Fruit fly (Drosophila melanogaster): ENCODE data around the gene SLC5A11.

The SLC5A11 gene

dm6 chr2L:8229134-8229533, 24.2 kb upstream of the SLC5A11 start:
- TF ChIP-seq Abd-B (GFP tag; optimal IDR thresholded peaks at IDR 0.05) (no peak), tai (GFP tag; optimal IDR thresholded peaks at IDR 0.05) (no peak), HLH106 (tag; optimal IDR thresholded peaks at IDR 0.05) (no peak), dmrt93B (GFP tag; optimal IDR thresholded peaks at IDR 0.05) (no peak), OdsH (GFP tag; optimal IDR thresholded peaks at IDR 0.05) (no peak)

dm6 chr2L:8220393-8220934, 15.5 kb upstream of the SLC5A11 start, which contains the start of gene Snx6:
Gene Snx6 (minus strand): TSS chr2L:8220741.
- TF ChIP-seq Jra (GFP tag; optimal IDR thresholded peaks at IDR 0.05) = peak; percentile 27
- no peak for TF ChIP-seq Dfd (GFP tag; optimal IDR thresholded peaks at IDR 0.05)
- TF ChIP-seq pan (optimal IDR thresholded peaks at IDR 0.05) = no peak
- no peak for TF ChIP-seq Hr83 (GFP tag; optimal IDR thresholded peaks at IDR 0.05; ENCODE audit: poor library complexity, severe bottlenecking)
- TF ChIP-seq Hr78 (GFP tag; optimal IDR thresholded peaks at IDR 0.05) = no peak
- TF ChIP-seq ey (GFP tag; optimal IDR thresholded peaks at IDR 0.05) = no peak
- no peak for TF ChIP-seq woc (GFP tag; optimal IDR thresholded peaks at IDR 0.05)
- no peak for TF ChIP-seq HLH106 (tag; optimal IDR thresholded peaks at IDR 0.05)

- TF ChIP-seq pan (optimal IDR thresholded peaks at IDR 0.05) (no peak), sage (GFP tag; optimal IDR thresholded peaks at IDR 0.05) (no peak), fru (GFP tag; optimal IDR thresholded peaks at IDR 0.05) (no peak), CrebA (GFP tag; optimal IDR thresholded peaks at IDR 0.05; ENCODE audit: borderline replicate concordance) (no peak), brk (GFP tag; optimal IDR thresholded peaks at IDR 0.05) (no peak), Mio (GFP tag; optimal IDR thresholded peaks at IDR 0.05) (no peak), Abd-B (GFP tag; optimal IDR thresholded peaks at IDR 0.05) (no peak), dmrt93B (GFP tag; optimal IDR thresholded peaks at IDR 0.05) (no peak), CG9705 (GFP tag; optimal IDR thresholded peaks at IDR 0.05) (no peak), usp (GFP tag; optimal IDR thresholded peaks at IDR 0.05) (no peak), Rel (GFP tag; optimal IDR thresholded peaks at IDR 0.05) (no peak), Rel (tag; optimal IDR thresholded peaks at IDR 0.05) (no peak), lola (GFP tag; optimal IDR thresholded peaks at IDR 0.05) (no peak), OdsH (GFP tag; optimal IDR thresholded peaks at IDR 0.05) (no peak), woc (GFP tag; optimal IDR thresholded peaks at IDR 0.05) (no peak), jim (GFP tag; optimal IDR thresholded peaks at IDR 0.05) (no peak), Vsx2 (GFP tag; optimal IDR thresholded peaks at IDR 0.05; ENCODE audit: partially characterized antibody) (no peak)
Measured at dm6 chr2L:8217917-8218316, 13.0 kb upstream of the SLC5A11 start, which contains the start of gene CG8292. Gene CG8292 (minus strand): TSS chr2L:8218017.

- no peak for TF ChIP-seq Rel (GFP tag; optimal IDR thresholded peaks at IDR 0.05)
- peak; percentile 96 for TF ChIP-seq Rel (tag; optimal IDR thresholded peaks at IDR 0.05)
- peak; percentile 18 for TF ChIP-seq Myc (optimal IDR thresholded peaks at IDR 0.05)
- no peak for TF ChIP-seq Abd-B (GFP tag; optimal IDR thresholded peaks at IDR 0.05)
- no peak for TF ChIP-seq h (GFP tag; optimal IDR thresholded peaks at IDR 0.05)
- no peak for TF ChIP-seq CG32264 (GFP tag; optimal IDR thresholded peaks at IDR 0.05)
- no peak for TF ChIP-seq GATAd (GFP tag; optimal IDR thresholded peaks at IDR 0.05)
- TF ChIP-seq lola (GFP tag; optimal IDR thresholded peaks at IDR 0.05) = no peak
- no peak for TF ChIP-seq dmrt93B (GFP tag; optimal IDR thresholded peaks at IDR 0.05)
- no peak for TF ChIP-seq fru (GFP tag; optimal IDR thresholded peaks at IDR 0.05)
- TF ChIP-seq CG9705 (GFP tag; optimal IDR thresholded peaks at IDR 0.05) = no peak
- TF ChIP-seq HLH106 (tag; optimal IDR thresholded peaks at IDR 0.05) = no peak
- TF ChIP-seq Jra (GFP tag; optimal IDR thresholded peaks at IDR 0.05) = no peak
- TF ChIP-seq psq (GFP tag; optimal IDR thresholded peaks at IDR 0.05) = no peak
- TF ChIP-seq sage (GFP tag; optimal IDR thresholded peaks at IDR 0.05) = no peak
- TF ChIP-seq Hr78 (GFP tag; optimal IDR thresholded peaks at IDR 0.05) = no peak
- TF ChIP-seq tai (GFP tag; optimal IDR thresholded peaks at IDR 0.05) = no peak
Measured at dm6 chr2L:8215259-8215929, 10.5 kb upstream of the SLC5A11 start, which contains the start of gene CG8349. Gene CG8349 (plus strand): TSS chr2L:8215915.

- TF ChIP-seq Rel (GFP tag; optimal IDR thresholded peaks at IDR 0.05) = no peak
- TF ChIP-seq Rel (tag; optimal IDR thresholded peaks at IDR 0.05) = peak; percentile 68
- no peak for TF ChIP-seq rgr (GFP tag; optimal IDR thresholded peaks at IDR 0.05)
- TF ChIP-seq Dif (GFP tag; optimal IDR thresholded peaks at IDR 0.05; ENCODE audit: partially characterized antibody) = peak; percentile 22
Measured at dm6 chr2L:8213987-8214386, 9.1 kb upstream of the SLC5A11 start, which contains the start of gene CG8353. Gene CG8353 (plus strand): TSS chr2L:8214045.

All from whole organism, wandering third instar larva.